Worm (Caenorhabditis elegans): ENCODE results near the gene ndua-5.

DNA sequence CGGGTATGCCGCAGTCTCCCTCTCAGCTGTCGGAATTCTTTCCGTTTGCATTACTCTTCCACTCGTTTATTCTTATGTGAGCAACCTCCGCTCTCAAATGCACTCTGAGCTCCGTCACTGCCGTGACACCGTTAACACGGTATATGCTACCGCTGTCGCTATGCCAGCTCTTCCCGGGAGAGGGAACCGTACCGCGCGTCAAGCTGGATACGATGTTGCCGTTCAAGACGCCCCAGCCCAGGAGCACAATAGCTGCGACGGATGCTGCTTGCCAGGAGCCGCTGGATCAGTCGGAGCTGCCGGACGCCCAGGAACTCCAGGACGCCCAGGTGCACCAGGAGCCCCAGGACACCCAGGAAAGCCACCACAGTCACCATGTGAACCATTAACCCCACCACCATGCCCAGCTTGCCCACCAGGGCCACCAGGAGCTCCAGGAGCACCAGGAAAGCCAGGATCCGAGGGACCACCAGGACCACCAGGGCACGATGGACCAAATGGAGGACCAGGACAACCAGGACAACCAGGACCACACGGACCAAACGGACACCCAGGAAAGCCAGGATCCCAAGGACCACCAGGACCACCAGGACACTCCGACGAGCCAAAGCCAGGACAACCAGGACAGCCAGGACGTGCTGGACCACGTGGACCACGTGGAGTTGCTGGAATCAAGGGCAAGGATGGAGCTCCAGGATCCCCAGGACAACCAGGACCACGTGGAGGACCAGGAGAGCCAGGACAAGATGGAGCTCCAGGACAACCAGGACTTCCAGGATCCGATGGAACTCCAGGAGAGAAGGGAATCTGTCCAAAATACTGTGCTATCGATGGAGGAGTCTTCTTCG, 39.1 kb upstream of the ndua-5 start:
- TF ChIP-seq sptf-1 (tag; optimal IDR thresholded peaks at IDR 0.05) (no peak), snpc-4 (tag; optimal IDR thresholded peaks at IDR 0.05) (no peak), unc-62 (GFP tag; optimal IDR thresholded peaks at IDR 0.05) (no peak), mep-1 (tag; optimal IDR thresholded peaks at IDR 0.05) (no peak), pha-4 (tag; optimal IDR thresholded peaks at IDR 0.05) (no peak), drap-1 (GFP tag; optimal IDR thresholded peaks at IDR 0.05) (no peak), ceh-39 (tag; optimal IDR thresholded peaks at IDR 0.05) (no peak), nhr-28 (tag; optimal IDR thresholded peaks at IDR 0.05) (no peak), ces-1 (GFP tag; optimal IDR thresholded peaks at IDR 0.05) (no peak), lin-13 (tag; optimal IDR thresholded peaks at IDR 0.05) (no peak), blmp-1 (tag; optimal IDR thresholded peaks at IDR 0.05) (no peak), nhr-12 (tag; optimal IDR thresholded peaks at IDR 0.05) (no peak)
